Worm (Caenorhabditis elegans) whole organism, L2 larva: Measurements from ENCODE around the gene F21G4.6.

Source experiments
- elt-1 ChIP-seq: fragments of 150-350 bp; optimal IDR thresholded peaks from 2 replicates; lab custom pipeline; 2014; ENCODE audit warnings: missing biosample characterization, missing genetic modification characterization
- lin-11 ChIP-seq: fragments of 150-350 bp; sonication (generic microtip); optimal IDR thresholded peaks from 2 replicates; lab custom pipeline; 2014; ENCODE audit warnings: missing biosample characterization, missing genetic modification characterization, inconsistent platforms, mixed read lengths
- lin-13 ChIP-seq: fragments of 150-350 bp; optimal IDR thresholded peaks from 2 replicates; lab custom pipeline; 2014; ENCODE audit warnings: missing biosample characterization, missing genetic modification reagents, missing genetic modification characterization
- lsy-2 ChIP-seq, 2 experiments: fragments of 150-350 bp in 1 of 2; sonication (generic microtip) in 1 of 2; optimal IDR thresholded peaks; 2 replicates each; lab custom pipeline; 2014 to 2017; ENCODE audit warnings: missing biosample characterization in 2 of 2, missing genetic modification characterization in 2 of 2
- mdl-1 ChIP-seq, 2 experiments: fragments of 150-350 bp in 1 of 2; sonication (generic microtip) in 1 of 2; optimal IDR thresholded peaks; 2 replicates each; lab custom pipeline; 2017; ENCODE audit warnings: missing biosample characterization in 2 of 2, missing genetic modification characterization in 2 of 2
- nhr-12 ChIP-seq: fragments of 150-350 bp; optimal IDR thresholded peaks from 2 replicates; lab custom pipeline; 2014; ENCODE audit warnings: missing biosample characterization, missing genetic modification characterization
- nhr-23 ChIP-seq: fragments of 150-350 bp; optimal IDR thresholded peaks from 2 replicates; lab custom pipeline; 2014; ENCODE audit warnings: missing biosample characterization, missing genetic modification reagents, missing genetic modification characterization

DNA sequence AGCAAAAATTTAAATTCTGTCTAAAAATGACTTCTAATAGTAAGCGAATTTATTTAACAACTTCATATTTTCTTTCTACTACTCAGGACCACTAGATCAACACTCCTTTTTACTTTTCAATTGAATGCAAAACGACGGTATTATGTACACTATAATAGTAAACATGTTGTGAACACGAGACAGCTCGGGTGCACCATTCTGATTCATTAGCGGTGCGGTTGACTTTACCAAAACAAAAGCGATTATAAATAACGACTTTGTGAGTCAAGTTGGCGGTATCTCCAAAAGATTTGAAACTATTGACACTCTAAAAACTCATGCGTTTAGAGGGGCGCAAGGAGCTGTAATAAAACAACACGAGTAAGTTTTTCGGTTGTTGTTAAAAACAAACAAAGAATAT is 23.3 kb upstream of the F21G4.6 start:
- TF ChIP-seq lin-13 (GFP tag; lab: Kevin White, UChicago) (no peak), elt-1 (tag; lab: Kevin White, UChicago) (no peak), nhr-12 (no peak), mdl-1 (tag; optimal IDR thresholded peaks at IDR 0.05; lab: Kevin White, UChicago) (no peak), lin-11 (tag; lab: Kevin White, UChicago) (no peak), lsy-2 (tag; optimal IDR thresholded peaks at IDR 0.05; lab: Kevin White, UChicago) (no peak), nhr-23 (tag; lab: Kevin White, UChicago) (no peak)
